Worm (Caenorhabditis elegans): ENCODE results near the gene C02E7.7.

C02E7.7 gene

ce11 chrV:4957619-4958018 lies 39.2 kb upstream of the C02E7.7 start:
- no peak for TF ChIP-seq ama-1 (optimal IDR thresholded peaks at IDR 0.05)
- TF ChIP-seq flt-1 (GFP tag; IDR thresholded peaks at IDR 0.05): no peak
- TF ChIP-seq scrt-1 (GFP tag; IDR thresholded peaks at IDR 0.05): no peak
- TF ChIP-seq ceh-36 (tag; optimal IDR thresholded peaks at IDR 0.05): peak; percentile 48
- no peak for TF ChIP-seq hnd-1 (tag; optimal IDR thresholded peaks at IDR 0.05)
- TF ChIP-seq ceh-13 (GFP tag; optimal IDR thresholded peaks at IDR 0.05): no peak
- no peak for TF ChIP-seq F13C5.2 (tag; optimal IDR thresholded peaks at IDR 0.05)

- no peak for TF ChIP-seq ets-7 (tag; optimal IDR thresholded peaks at IDR 0.05)
- TF ChIP-seq sea-1 (GFP tag; conservative IDR thresholded peaks at IDR 0.05): no peak
- TF ChIP-seq hnd-1 (tag; optimal IDR thresholded peaks at IDR 0.05): no peak
- no peak for TF ChIP-seq F13C5.2 (tag; optimal IDR thresholded peaks at IDR 0.05)
- no peak for TF ChIP-seq ama-1 (optimal IDR thresholded peaks at IDR 0.05)
Measured at ce11 chrV:4956529-4956928, 38.2 kb upstream of the C02E7.7 start, which contains the start of gene str-208. TSS of gene str-208 (plus strand) at chrV:4956829.

- no peak for TF ChIP-seq tbx-37 (GFP tag; conservative IDR thresholded peaks at IDR 0.05)
- no peak for TF ChIP-seq hnd-1 (tag; optimal IDR thresholded peaks at IDR 0.05)
- TF ChIP-seq flt-1 (GFP tag; IDR thresholded peaks at IDR 0.05): no peak
- TF ChIP-seq tra-4 (tag; optimal IDR thresholded peaks at IDR 0.05): no peak
- TF ChIP-seq ama-1 (optimal IDR thresholded peaks at IDR 0.05): no peak
- TF ChIP-seq B0310.2 (tag; optimal IDR thresholded peaks at IDR 0.05): no peak
- no peak for TF ChIP-seq sea-1 (GFP tag; conservative IDR thresholded peaks at IDR 0.05)
- no peak for TF ChIP-seq ets-7 (tag; optimal IDR thresholded peaks at IDR 0.05)
- TF ChIP-seq tbx-11 (GFP tag; IDR thresholded peaks at IDR 0.05): no peak
- no peak for TF ChIP-seq scrt-1 (GFP tag; IDR thresholded peaks at IDR 0.05)
- TF ChIP-seq hmbx-1 (tag; optimal IDR thresholded peaks at IDR 0.05): no peak
Measured at ce11 chrV:4951434-4951833, 33.1 kb upstream of the C02E7.7 start, which contains the start of gene str-207. TSS of gene str-207 (plus strand) at chrV:4951734.

ce11 chrV:4948635-4949034 lies 30.3 kb upstream of the C02E7.7 start, which contains the start of gene str-209:
TSS of gene str-209 (plus strand) at chrV:4948935.
- TF ChIP-seq tbx-11 (GFP tag; IDR thresholded peaks at IDR 0.05) (no peak), hmbx-1 (tag; optimal IDR thresholded peaks at IDR 0.05) (no peak), sea-1 (GFP tag; conservative IDR thresholded peaks at IDR 0.05) (no peak), ama-1 (optimal IDR thresholded peaks at IDR 0.05) (no peak), ets-7 (tag; optimal IDR thresholded peaks at IDR 0.05) (no peak), hnd-1 (tag; optimal IDR thresholded peaks at IDR 0.05) (no peak), ceh-13 (GFP tag; optimal IDR thresholded peaks at IDR 0.05) (no peak), ceh-36 (tag; optimal IDR thresholded peaks at IDR 0.05) (no peak)

- TF ChIP-seq F13C5.2 (tag; optimal IDR thresholded peaks at IDR 0.05) (no peak), pes-1 (GFP tag; IDR thresholded peaks at IDR 0.05) (no peak), scrt-1 (GFP tag; IDR thresholded peaks at IDR 0.05) (no peak), B0310.2 (tag; optimal IDR thresholded peaks at IDR 0.05) (no peak), hnd-1 (tag; optimal IDR thresholded peaks at IDR 0.05) (no peak), aly-1 (tag; optimal IDR thresholded peaks at IDR 0.05) (no peak), ets-7 (tag; optimal IDR thresholded peaks at IDR 0.05) (no peak), ama-1 (optimal IDR thresholded peaks at IDR 0.05) (no peak), tbx-11 (GFP tag; IDR thresholded peaks at IDR 0.05) (no peak), hmbx-1 (tag; optimal IDR thresholded peaks at IDR 0.05) (no peak), hmg-4 (GFP tag; optimal IDR thresholded peaks at IDR 0.05) (no peak), tbx-37 (GFP tag; conservative IDR thresholded peaks at IDR 0.05) (no peak), ceh-13 (GFP tag; optimal IDR thresholded peaks at IDR 0.05) (no peak), sea-1 (GFP tag; conservative IDR thresholded peaks at IDR 0.05) (no peak), tra-4 (tag; optimal IDR thresholded peaks at IDR 0.05) (no peak)
Measured at ce11 chrV:4944219-4944618, 25.8 kb upstream of the C02E7.7 start, which contains the start of gene str-211. TSS of gene str-211 (minus strand) at chrV:4944319.

ce11 chrV:4937337-4937736 lies 19.0 kb upstream of the C02E7.7 start:
- TF ChIP-seq tra-4 (tag; optimal IDR thresholded peaks at IDR 0.05) (no peak), B0310.2 (tag; optimal IDR thresholded peaks at IDR 0.05) (no peak), tbx-37 (GFP tag; conservative IDR thresholded peaks at IDR 0.05) (no peak), pes-1 (GFP tag; IDR thresholded peaks at IDR 0.05) (no peak), ama-1 (optimal IDR thresholded peaks at IDR 0.05) (no peak), aly-1 (tag; optimal IDR thresholded peaks at IDR 0.05) (no peak)

ce11 chrV:4935096-4935495 lies 16.7 kb upstream of the C02E7.7 start:
- TF ChIP-seq scrt-1 (GFP tag; IDR thresholded peaks at IDR 0.05) (no peak), hmbx-1 (tag; optimal IDR thresholded peaks at IDR 0.05) (no peak), ets-7 (tag; optimal IDR thresholded peaks at IDR 0.05) (no peak), ceh-13 (GFP tag; optimal IDR thresholded peaks at IDR 0.05) (no peak)

ce11 chrV:4934406-4934805 lies 16.0 kb upstream of the C02E7.7 start, which contains the start of gene catp-2:
TSS of gene catp-2 (plus strand) at chrV:4934706.
- TF ChIP-seq ama-1 (optimal IDR thresholded peaks at IDR 0.05): no peak

ce11 chrV:4933268-4933667 lies 14.9 kb upstream of the C02E7.7 start:
- TF ChIP-seq B0310.2 (tag; optimal IDR thresholded peaks at IDR 0.05) (no peak), scrt-1 (GFP tag; IDR thresholded peaks at IDR 0.05) (no peak), sea-1 (GFP tag; conservative IDR thresholded peaks at IDR 0.05) (no peak)
